Fruit fly (Drosophila melanogaster) whole organism: ENCODE data around the gene MFS3.

Experiments used
- pan ChIP-seq: fragments of >200 bp; optimal IDR thresholded peaks from 2 replicates; lab custom pipeline; 2017
- psq ChIP-seq: fragments of >200 bp; optimal IDR thresholded peaks from 2 replicates; lab custom pipeline; 2017

- TF ChIP-seq psq (lab: Kevin White, UChicago) (no peak), pan (lab: Kevin White, UChicago) (no peak)
Observed at dm6 chr2L:1123078-1123818, 19.8 kb upstream of the MFS3 start.
